Worm (Caenorhabditis elegans): Measurements from ENCODE around the gene scl-5.

Gene scl-5

ce11 chrIV:13104900-13105299 is 41.1 kb downstream of the scl-5 start, which contains the start of gene rde-11:
Gene rde-11, plus strand, starts transcription at chrIV:13105200.
- no peak for TF ChIP-seq T22C8.4 (GFP tag; IDR thresholded peaks at IDR 0.05)
- no peak for TF ChIP-seq ztf-29 (GFP tag; IDR thresholded peaks at IDR 0.05)
- TF ChIP-seq ztf-23 (GFP tag; IDR thresholded peaks at IDR 0.05) = no peak
- no peak for TF ChIP-seq klf-2 (GFP tag; conservative IDR thresholded peaks at IDR 0.05)
- TF ChIP-seq ref-1 (GFP tag; conservative IDR thresholded peaks at IDR 0.05) = no peak
- TF ChIP-seq cog-1 (tag; optimal IDR thresholded peaks at IDR 0.05) = no peak
- TF ChIP-seq tab-1 (GFP tag; IDR thresholded peaks at IDR 0.05) = no peak
- no peak for TF ChIP-seq med-1 (GFP tag; optimal IDR thresholded peaks at IDR 0.05; ENCODE audit: insufficient read depth)
- no peak for TF ChIP-seq flt-1 (GFP tag; IDR thresholded peaks at IDR 0.05)

DNA sequence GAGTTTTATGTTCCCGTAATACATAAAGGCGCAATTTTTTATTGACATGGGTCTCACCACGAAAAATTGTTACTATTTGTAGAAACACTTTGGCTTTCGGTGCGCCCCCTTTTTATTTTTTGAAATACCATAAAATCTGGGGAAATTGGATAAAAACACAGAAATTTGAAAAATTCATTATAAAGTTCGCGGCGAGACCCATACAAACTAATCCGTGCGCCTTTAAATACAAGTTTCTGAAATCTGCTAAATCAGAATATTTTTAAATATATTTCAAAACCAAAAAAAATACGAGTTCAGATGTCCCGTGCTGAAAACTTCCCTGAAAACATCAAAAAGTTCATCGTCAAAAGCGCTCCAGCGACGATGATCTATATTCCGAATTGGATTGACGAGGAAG is 43.5 kb downstream of the scl-5 start, which contains the start of gene B0564.2:
Gene B0564.2 (plus strand): TSS at position 301 of the 400 bp plus-strand sequence.
- TF ChIP-seq cog-1 (tag; optimal IDR thresholded peaks at IDR 0.05) (no peak), ref-1 (GFP tag; conservative IDR thresholded peaks at IDR 0.05) (no peak), flt-1 (GFP tag; IDR thresholded peaks at IDR 0.05) (no peak), klf-2 (GFP tag; conservative IDR thresholded peaks at IDR 0.05) (no peak), ztf-29 (GFP tag; IDR thresholded peaks at IDR 0.05) (no peak), ztf-23 (GFP tag; IDR thresholded peaks at IDR 0.05) (no peak), tab-1 (GFP tag; IDR thresholded peaks at IDR 0.05) (no peak), med-1 (GFP tag; optimal IDR thresholded peaks at IDR 0.05; ENCODE audit: insufficient read depth) (no peak), T22C8.4 (GFP tag; IDR thresholded peaks at IDR 0.05) (no peak)

DNA sequence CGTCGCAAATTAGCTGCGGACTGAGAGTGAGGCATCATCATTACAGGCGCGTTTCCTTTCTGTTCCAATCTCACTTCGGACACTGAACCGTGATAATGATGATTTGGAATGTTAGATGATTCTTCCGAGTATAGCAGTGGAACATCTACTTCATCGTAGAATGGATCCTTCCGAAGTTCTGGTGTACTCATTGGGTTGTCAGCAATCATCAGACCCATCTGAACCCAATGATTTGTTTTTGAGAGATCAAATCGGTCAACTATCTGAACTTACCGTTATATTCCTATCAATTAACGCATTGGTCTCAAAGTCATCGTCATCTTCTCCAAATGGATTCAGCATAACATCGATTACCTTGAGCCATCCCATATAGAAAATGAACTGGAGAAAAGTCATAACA is 44.6 kb downstream of the scl-5 start:
- TF ChIP-seq flt-1 (GFP tag; IDR thresholded peaks at IDR 0.05) (no peak), tab-1 (GFP tag; IDR thresholded peaks at IDR 0.05) (no peak), ref-1 (GFP tag; conservative IDR thresholded peaks at IDR 0.05) (no peak), med-1 (GFP tag; optimal IDR thresholded peaks at IDR 0.05; ENCODE audit: insufficient read depth) (no peak), T22C8.4 (GFP tag; IDR thresholded peaks at IDR 0.05) (no peak)

ce11 chrIV:13109751-13110150 is 45.9 kb downstream of the scl-5 start, which contains the start of gene best-1:
Gene best-1, minus strand, starts transcription at chrIV:13109779.
- TF ChIP-seq tab-1 (GFP tag; IDR thresholded peaks at IDR 0.05) (no peak), ref-1 (GFP tag; conservative IDR thresholded peaks at IDR 0.05) (no peak), klf-2 (GFP tag; conservative IDR thresholded peaks at IDR 0.05) (no peak), cog-1 (tag; optimal IDR thresholded peaks at IDR 0.05) (no peak), ztf-29 (GFP tag; IDR thresholded peaks at IDR 0.05) (no peak), med-1 (GFP tag; optimal IDR thresholded peaks at IDR 0.05; ENCODE audit: insufficient read depth) (no peak), ztf-23 (GFP tag; IDR thresholded peaks at IDR 0.05) (no peak)

DNA sequence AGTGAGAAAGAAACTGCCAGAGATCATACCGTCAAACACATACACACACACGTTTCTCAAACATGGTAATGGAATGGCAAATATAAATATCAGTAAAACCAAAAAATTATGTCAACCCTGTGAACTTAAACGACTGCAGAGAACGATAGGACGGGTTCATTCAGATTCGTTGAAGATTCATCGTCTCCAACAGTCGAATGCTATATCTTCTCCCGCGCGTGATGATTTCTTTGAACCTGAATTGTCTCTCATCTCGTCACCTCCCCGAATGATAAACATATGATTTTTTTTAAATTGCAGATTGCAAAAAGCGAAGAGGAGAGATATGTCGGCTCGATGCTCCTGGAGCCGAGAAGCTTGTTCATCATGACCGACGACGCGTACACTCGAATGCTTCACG is 47.1 kb downstream of the scl-5 start:
- TF ChIP-seq ztf-23 (GFP tag; IDR thresholded peaks at IDR 0.05) = no peak
- TF ChIP-seq ztf-29 (GFP tag; IDR thresholded peaks at IDR 0.05) = no peak
- TF ChIP-seq flt-1 (GFP tag; IDR thresholded peaks at IDR 0.05) = no peak
- no peak for TF ChIP-seq T22C8.4 (GFP tag; IDR thresholded peaks at IDR 0.05)
- no peak for TF ChIP-seq med-1 (GFP tag; optimal IDR thresholded peaks at IDR 0.05; ENCODE audit: insufficient read depth)
- no peak for TF ChIP-seq cog-1 (tag; optimal IDR thresholded peaks at IDR 0.05)
- no peak for TF ChIP-seq tab-1 (GFP tag; IDR thresholded peaks at IDR 0.05)
- TF ChIP-seq ref-1 (GFP tag; conservative IDR thresholded peaks at IDR 0.05) = no peak
- TF ChIP-seq klf-2 (GFP tag; conservative IDR thresholded peaks at IDR 0.05) = no peak

ce11 chrIV:13112982-13113381 is 49.2 kb downstream of the scl-5 start, which contains the start of gene best-2:
Gene best-2, minus strand, starts transcription at chrIV:13113082.
- TF ChIP-seq klf-2 (GFP tag; conservative IDR thresholded peaks at IDR 0.05) (no peak), tab-1 (GFP tag; IDR thresholded peaks at IDR 0.05) (no peak), ztf-29 (GFP tag; IDR thresholded peaks at IDR 0.05) (no peak), ztf-23 (GFP tag; IDR thresholded peaks at IDR 0.05) (no peak), T22C8.4 (GFP tag; IDR thresholded peaks at IDR 0.05) (no peak), cog-1 (tag; optimal IDR thresholded peaks at IDR 0.05) (no peak), flt-1 (GFP tag; IDR thresholded peaks at IDR 0.05) (no peak), ref-1 (GFP tag; conservative IDR thresholded peaks at IDR 0.05) (no peak), med-1 (GFP tag; optimal IDR thresholded peaks at IDR 0.05; ENCODE audit: insufficient read depth) (no peak)
